Worm (Caenorhabditis elegans) whole organism, young adult: ENCODE data around the gene srh-46.

Source experiments
- B0261.1 ChIP-seq: sonication (generic microtip); optimal IDR thresholded peaks from 2 replicates; lab custom pipeline; 2016; ENCODE audit warnings: mild to moderate bottlenecking, missing genetic modification characterization, moderate library complexity, missing compliant biosample characterization
- F10E7.11 ChIP-seq: sonication (generic microtip); optimal IDR thresholded peaks from 2 replicates; lab custom pipeline; 2017; ENCODE audit warnings: mild to moderate bottlenecking, missing genetic modification characterization, moderate library complexity, missing compliant biosample characterization
- F39B2.1 ChIP-seq: fragments of 200-800 bp; sonication (Bioruptor generic); IDR thresholded peaks from 2 replicates; pipeline ENCODE4 v1.3.6; 2022; ENCODE audit warnings: missing genetic modification reagents, missing genetic modification characterization, missing compliant biosample characterization
- F55B11.4 ChIP-seq: sonication (generic microtip); optimal IDR thresholded peaks from 2 replicates; lab custom pipeline; 2016; ENCODE audit warnings: missing compliant biosample characterization, missing genetic modification characterization, borderline replicate concordance; ENCODE audit not compliant: insufficient read depth
- F57A8.1 ChIP-seq: fragments of 200-800 bp; sonication (Bioruptor generic); optimal IDR thresholded peaks from 2 replicates; lab custom pipeline; 2018; ENCODE audit warnings: mild to moderate bottlenecking, missing genetic modification characterization, moderate library complexity, missing compliant biosample characterization
- T26A5.8 ChIP-seq: sonication (generic microtip); optimal IDR thresholded peaks from 2 replicates; lab custom pipeline; 2016; ENCODE audit warnings: missing genetic modification characterization, missing compliant biosample characterization
- Y79H2A.3 ChIP-seq: fragments of 200-800 bp; sonication (Bioruptor generic); conservative IDR thresholded peaks from 2 replicates; pipeline ENCODE4 v1.3.6; 2022; ENCODE audit warnings: missing genetic modification reagents, missing genetic modification characterization, missing compliant biosample characterization
- ama-1 ChIP-seq, 3 experiments: fragments of 150-350 bp in 1 of 3; sonication (generic microtip) in 2 of 3; optimal IDR thresholded peaks; 2 replicates each; lab custom pipeline; 2014 to 2018; ENCODE audit warnings: missing biosample characterization in 2 of 3, missing genetic modification characterization in 2 of 3, missing genetic modification reagents in 2 of 3
- athp-1 ChIP-seq: sonication (generic microtip); optimal IDR thresholded peaks from 2 replicates; lab custom pipeline; 2017; ENCODE audit warnings: mild to moderate bottlenecking, missing genetic modification characterization, missing compliant biosample characterization
- attf-3 ChIP-seq: fragments of 200-800 bp; sonication (Bioruptor generic); conservative IDR thresholded peaks from 2 replicates; pipeline ENCODE4 v1.3.6; 2022; ENCODE audit warnings: missing genetic modification reagents, missing genetic modification characterization, missing compliant biosample characterization
- bed-2 ChIP-seq: fragments of 200-800 bp; sonication (Bioruptor generic); IDR thresholded peaks from 2 replicates; pipeline ENCODE4 v1.3.6; 2022; ENCODE audit warnings: missing genetic modification reagents, missing genetic modification characterization, missing compliant biosample characterization
- ccch-3 ChIP-seq: fragments of 200-800 bp; sonication (Bioruptor generic); optimal IDR thresholded peaks from 2 replicates; lab custom pipeline; 2018; ENCODE audit warnings: mild to moderate bottlenecking, missing genetic modification characterization, missing compliant biosample characterization
- ceh-100 ChIP-seq: fragments of 200-800 bp; sonication (Bioruptor generic); IDR thresholded peaks from 2 replicates; pipeline ENCODE4 v1.3.6; 2022; ENCODE audit warnings: missing genetic modification reagents, missing genetic modification characterization, missing compliant biosample characterization
- ceh-27 ChIP-seq: fragments of 200-800 bp; sonication (Bioruptor generic); optimal IDR thresholded peaks from 2 replicates; lab custom pipeline; 2018; ENCODE audit warnings: mild to moderate bottlenecking, missing genetic modification characterization, moderate library complexity, missing compliant biosample characterization
- ceh-58 ChIP-seq: fragments of 200-800 bp; sonication (Bioruptor generic); IDR thresholded peaks from 2 replicates; pipeline ENCODE4 v1.3.6; 2022; ENCODE audit warnings: missing genetic modification characterization, missing compliant biosample characterization
- die-1 ChIP-seq: sonication (generic microtip); optimal IDR thresholded peaks from 2 replicates; lab custom pipeline; 2016; ENCODE audit warnings: missing genotype, mild to moderate bottlenecking, missing genetic modification characterization, missing compliant biosample characterization
- dox-1 ChIP-seq: fragments of 200-800 bp; sonication (Bioruptor generic); IDR thresholded peaks from 2 replicates; pipeline ENCODE4 v1.3.6; 2022; ENCODE audit warnings: missing genetic modification reagents, missing genetic modification characterization, missing compliant biosample characterization
- egrh-3 ChIP-seq: fragments of 200-800 bp; sonication (Bioruptor generic); IDR thresholded peaks from 2 replicates; pipeline ENCODE4 v1.3.6; 2022; ENCODE audit warnings: missing genetic modification reagents, missing genetic modification characterization, missing compliant biosample characterization
- ekl-4 ChIP-seq: fragments of 200-800 bp; sonication (Bioruptor generic); IDR thresholded peaks from 2 replicates; pipeline ENCODE4 v1.3.6; 2022; ENCODE audit warnings: missing genetic modification reagents, missing genetic modification characterization, missing compliant biosample characterization
- ets-4 ChIP-seq: fragments of 200-800 bp; sonication (Bioruptor generic); optimal IDR thresholded peaks from 2 replicates; lab custom pipeline; 2018; ENCODE audit warnings: mild to moderate bottlenecking, missing genetic modification characterization, missing compliant biosample characterization
- fkh-3 ChIP-seq: sonication (generic microtip); optimal IDR thresholded peaks from 2 replicates; lab custom pipeline; 2016; ENCODE audit warnings: mild to moderate bottlenecking, missing genetic modification characterization, missing compliant biosample characterization
- hsf-1 ChIP-seq: fragments of 200-800 bp; sonication (Bioruptor generic); IDR thresholded peaks from 2 replicates; pipeline ENCODE4 v1.3.6; 2022; ENCODE audit warnings: missing genetic modification reagents, missing genetic modification characterization, missing compliant biosample characterization
- lsy-27 ChIP-seq: sonication (generic microtip); optimal IDR thresholded peaks from 2 replicates; lab custom pipeline; 2017; ENCODE audit warnings: missing genetic modification characterization, mild to moderate bottlenecking, missing compliant biosample characterization, antibody characterized with exemption, missing genotype, borderline replicate concordance; ENCODE audit not compliant: insufficient read depth
- madf-6 ChIP-seq: fragments of 200-800 bp; sonication (Bioruptor generic); IDR thresholded peaks from 2 replicates; pipeline ENCODE4 v1.3.6; 2022; ENCODE audit warnings: missing genetic modification reagents, missing genetic modification characterization, missing compliant biosample characterization
- mes-4 ChIP-seq: sonication (generic microtip); optimal IDR thresholded peaks from 2 replicates; lab custom pipeline; 2016; ENCODE audit warnings: missing genotype, missing genetic modification characterization, missing compliant biosample characterization
- mxl-1 ChIP-seq: sonication (generic microtip); optimal IDR thresholded peaks from 2 replicates; lab custom pipeline; 2016; ENCODE audit warnings: missing genetic modification characterization, missing compliant biosample characterization
- nfyb-1 ChIP-seq: fragments of 200-800 bp; sonication (Bioruptor generic); IDR thresholded peaks from 2 replicates; pipeline ENCODE4 v1.3.6; 2022; ENCODE audit warnings: missing genetic modification reagents, missing genetic modification characterization, missing compliant biosample characterization
- nhr-179 ChIP-seq: sonication (generic microtip); optimal IDR thresholded peaks from 2 replicates; lab custom pipeline; 2016; ENCODE audit warnings: mild to moderate bottlenecking, missing genetic modification characterization, missing compliant biosample characterization
- nhr-80 ChIP-seq: sonication (generic microtip); optimal IDR thresholded peaks from 2 replicates; lab custom pipeline; 2016; ENCODE audit warnings: missing genetic modification characterization, missing compliant biosample characterization
- rcor-1 ChIP-seq: fragments of 200-800 bp; sonication (Bioruptor generic); IDR thresholded peaks from 2 replicates; pipeline ENCODE4 v1.3.6; 2022; ENCODE audit warnings: missing genetic modification reagents, missing genetic modification characterization, missing compliant biosample characterization
- snpc-1.1 ChIP-seq: sonication (generic microtip); optimal IDR thresholded peaks from 2 replicates; lab custom pipeline; 2017; ENCODE audit warnings: missing genetic modification characterization, mild to moderate bottlenecking, missing compliant biosample characterization, antibody characterized with exemption, moderate library complexity, missing genotype, missing genetic modification reagents; ENCODE audit not compliant: insufficient read depth
- somi-1 ChIP-seq: fragments of 200-800 bp; sonication (Bioruptor generic); optimal IDR thresholded peaks from 2 replicates; lab custom pipeline; 2018; ENCODE audit warnings: mild to moderate bottlenecking, missing genetic modification characterization, missing compliant biosample characterization
- tbp1 ChIP-seq: fragments of 200-800 bp; sonication (Bioruptor generic); optimal IDR thresholded peaks from 2 replicates; lab custom pipeline; 2018; ENCODE audit warnings: mild to moderate bottlenecking, missing genetic modification characterization, missing compliant biosample characterization
- unc-62 ChIP-seq: fragments of 150-350 bp; optimal IDR thresholded peaks from 2 replicates; lab custom pipeline; 2014; ENCODE audit warnings: missing biosample characterization, missing genetic modification reagents, missing genetic modification characterization
- xnd-1 ChIP-seq: sonication (generic microtip); optimal IDR thresholded peaks from 2 replicates; lab custom pipeline; 2016; ENCODE audit warnings: missing genotype, missing genetic modification reagents, missing genetic modification characterization, missing compliant biosample characterization
- zfh-2 ChIP-seq: fragments of 200-800 bp; sonication (Bioruptor generic); conservative IDR thresholded peaks from 2 replicates; pipeline ENCODE4 v1.3.6; 2022; ENCODE audit warnings: missing genetic modification reagents, missing genetic modification characterization, missing compliant biosample characterization
- ztf-3 ChIP-seq: fragments of 200-800 bp; sonication (Bioruptor generic); optimal IDR thresholded peaks from 2 replicates; lab custom pipeline; 2018; ENCODE audit warnings: mild to moderate bottlenecking, missing genetic modification characterization, missing compliant biosample characterization

Gene srh-46

ce11 chrV:11341130-11341675 is 38.5 kb upstream of the srh-46 start:
- TF ChIP-seq zfh-2 (GFP tag; lab: Robert Waterston, UW) (peak; percentile 93), ama-1 (optimal IDR thresholded peaks at IDR 0.05; lab: Kevin White, UChicago) (no peak), ama-1 (GFP tag; optimal IDR thresholded peaks at IDR 0.05; lab: Kevin White, UChicago) (no peak), dox-1 (GFP tag; lab: Robert Waterston, UW) (0 out of 2 replicates have a peak, but pooled peaks have one; percentile 8), ekl-4 (GFP tag; lab: Robert Waterston, UW) (0 out of 2 replicates have a peak, but pooled peaks have one; percentile 21), madf-6 (GFP tag; lab: Robert Waterston, UW) (no peak), egrh-3 (GFP tag; lab: Robert Waterston, UW) (peak; percentile 45; the same call in 1 of the 2 replicates), nfyb-1 (GFP tag; lab: Robert Waterston, UW) (0 out of 2 replicates have a peak, but pooled peaks have one; percentile 38)

ce11 chrV:11336877-11337276 is 34.2 kb upstream of the srh-46 start:
- no peak for TF ChIP-seq B0261.1 (tag; lab: Kevin White, UChicago)
- no peak for TF ChIP-seq attf-3 (GFP tag; lab: Robert Waterston, UW)
- no peak for TF ChIP-seq ets-4
- no peak for TF ChIP-seq snpc-1.1 (tag; lab: Kevin White, UChicago)
- TF ChIP-seq mes-4 (tag; lab: Kevin White, UChicago) = no peak
- TF ChIP-seq unc-62 (GFP tag; lab: Kevin White, UChicago) = no peak
- no peak for TF ChIP-seq ccch-3 (GFP tag; lab: Kevin White, UChicago)
- no peak for TF ChIP-seq ceh-27 (GFP tag; lab: Kevin White, UChicago)
- no peak for TF ChIP-seq madf-6 (GFP tag; lab: Robert Waterston, UW)
- TF ChIP-seq ama-1 (optimal IDR thresholded peaks at IDR 0.05; lab: Kevin White, UChicago) = no peak
- TF ChIP-seq ama-1 (GFP tag; optimal IDR thresholded peaks at IDR 0.05; lab: Kevin White, UChicago) = no peak
- no peak for TF ChIP-seq xnd-1 (tag; lab: Kevin White, UChicago)
- TF ChIP-seq fkh-3 (tag; lab: Kevin White, UChicago) = no peak
- TF ChIP-seq ceh-100 = no peak
- no peak for TF ChIP-seq mxl-1 (tag; lab: Kevin White, UChicago)
- TF ChIP-seq athp-1 (tag; lab: Kevin White, UChicago) = no peak

- TF ChIP-seq F39B2.1 (GFP tag; lab: Robert Waterston, UW) (no peak), ceh-58 (GFP tag; lab: Robert Waterston, UW) (no peak), unc-62 (GFP tag; lab: Kevin White, UChicago) (no peak), hsf-1 (no peak), ztf-3 (GFP tag; lab: Kevin White, UChicago) (no peak), somi-1 (no peak), nhr-179 (tag; lab: Kevin White, UChicago) (no peak), bed-2 (GFP tag; lab: Robert Waterston, UW) (no peak), F10E7.11 (tag; lab: Kevin White, UChicago) (no peak), Y79H2A.3 (GFP tag; lab: Robert Waterston, UW) (no peak)
- TF ChIP-seq, all 124 proteins: peak for 0
Observed at ce11 chrV:11335757-11336418, 33.2 kb upstream of the srh-46 start.

ce11 chrV:11334193-11334592 is 31.5 kb upstream of the srh-46 start, which contains the start of gene T02E9.6:
Gene T02E9.6, minus strand, starts transcription at chrV:11334293.
- no peak for TF ChIP-seq tbp1
- no peak for TF ChIP-seq T26A5.8 (tag; lab: Kevin White, UChicago)
- TF ChIP-seq lsy-27 = no peak
- TF ChIP-seq madf-6 (GFP tag; lab: Robert Waterston, UW) = no peak
- no peak for TF ChIP-seq nhr-80 (tag; lab: Kevin White, UChicago)
- no peak for TF ChIP-seq rcor-1 (GFP tag; lab: Robert Waterston, UW)
- TF ChIP-seq F10E7.11 (tag; lab: Kevin White, UChicago) = no peak
- no peak for TF ChIP-seq F55B11.4 (tag; lab: Kevin White, UChicago)
- TF ChIP-seq F57A8.1 = no peak
- TF ChIP-seq die-1 (tag; lab: Kevin White, UChicago) = no peak
